Fruit fly (Drosophila melanogaster): ENCODE measurements around the gene CG17298.

The CG17298 gene

dm6 chr3R:21271208-21271607, 11.8 kb upstream of the CG17298 start (continued):
- TF ChIP-seq CG7987 (GFP tag; optimal IDR thresholded peaks at IDR 0.05) (peak; percentile 28), pros (GFP tag; optimal IDR thresholded peaks at IDR 0.05) (no peak), caup (GFP tag; optimal IDR thresholded peaks at IDR 0.05; ENCODE audit: severe bottlenecking) (peak; percentile 36), CG12071 (GFP tag; optimal IDR thresholded peaks at IDR 0.05) (peak; percentile 30), Dek (tag; optimal IDR thresholded peaks at IDR 0.05) (no peak), ATbp (GFP tag; optimal IDR thresholded peaks at IDR 0.05) (peak; percentile 75), az2 (GFP tag; optimal IDR thresholded peaks at IDR 0.05) (no peak), CG5180 (GFP tag; optimal IDR thresholded peaks at IDR 0.05) (no peak), Camta (GFP tag; optimal IDR thresholded peaks at IDR 0.05) (no peak), CG15011 (GFP tag; optimal IDR thresholded peaks at IDR 0.05) (no peak), CG1832 (GFP tag; optimal IDR thresholded peaks at IDR 0.05) (no peak), CG17361 (GFP tag; IDR thresholded peaks at IDR 0.05) (no peak), Med (GFP tag) (peak; percentile 22), ato (GFP tag; IDR thresholded peaks at IDR 0.05; ENCODE audit: partially characterized antibody) (no peak), B-H1 (GFP tag; IDR thresholded peaks at IDR 0.05) (no peak), CG12769 (tag; optimal IDR thresholded peaks at IDR 0.05) (peak; percentile 13), mld (GFP tag; IDR thresholded peaks at IDR 0.05; ENCODE audit: partially characterized antibody) (no peak), CG31441 (GFP tag; IDR thresholded peaks at IDR 0.05) (no peak; the same call in 1 of the 2 replicates), CG8290 (GFP tag; optimal IDR thresholded peaks at IDR 0.05) (no peak), CG8290 (tag; optimal IDR thresholded peaks at IDR 0.05) (peak in 1 of 2 experiments; percentile 30), ranshi (GFP tag; IDR thresholded peaks at IDR 0.05) (0 out of 2 replicates have a peak, but pooled peaks have one; percentile 17), NK7.1 (GFP tag; optimal IDR thresholded peaks at IDR 0.05) (no peak), sqz (GFP tag; optimal IDR thresholded peaks at IDR 0.05) (no peak), phol (tag; optimal IDR thresholded peaks at IDR 0.05) (no peak), Rfx (GFP tag; IDR thresholded peaks at IDR 0.05) (no peak), CG12744 (GFP tag; optimal IDR thresholded peaks at IDR 0.05) (no peak), CG3726 (GFP tag; IDR thresholded peaks at IDR 0.05) (no peak), CG3065 (GFP tag; optimal IDR thresholded peaks at IDR 0.05) (no peak), shn (GFP tag; optimal IDR thresholded peaks at IDR 0.05) (no peak), Blimp-1 (GFP tag; optimal IDR thresholded peaks at IDR 0.05) (peak; percentile 36), gsb (GFP tag; IDR thresholded peaks at IDR 0.05) (no peak), pb (GFP tag; optimal IDR thresholded peaks at IDR 0.05) (no peak), al (GFP tag; IDR thresholded peaks at IDR 0.05) (no peak), Mes4 (GFP tag; optimal IDR thresholded peaks at IDR 0.05) (no peak), Dp (GFP tag; optimal IDR thresholded peaks at IDR 0.05) (no peak), jing (GFP tag; optimal IDR thresholded peaks at IDR 0.05) (no peak), CG2712 (tag; optimal IDR thresholded peaks at IDR 0.05) (no peak), danr (GFP tag; IDR thresholded peaks at IDR 0.05) (no peak), CG15601 (tag; optimal IDR thresholded peaks at IDR 0.05) (peak; percentile 49), CG11504 (tag; optimal IDR thresholded peaks at IDR 0.05) (no peak), ci (GFP tag; IDR thresholded peaks at IDR 0.05) (0 out of 3 replicates have a peak, but pooled peaks have one; percentile 22), CG34376 (GFP tag; optimal IDR thresholded peaks at IDR 0.05) (no peak), Sry-δ (GFP tag; optimal IDR thresholded peaks at IDR 0.05) (no peak), Eip74EF (GFP tag; optimal IDR thresholded peaks at IDR 0.05) (peak in 1 of 2 experiments; percentile 8), CG6813 (GFP tag; optimal IDR thresholded peaks at IDR 0.05) (peak; percentile 66), CG9215 (GFP tag; IDR thresholded peaks at IDR 0.05) (no peak), NFAT (GFP tag; IDR thresholded peaks at IDR 0.05) (no peak), CG3407 (GFP tag; optimal IDR thresholded peaks at IDR 0.05) (peak; percentile 32), ssp (GFP tag; IDR thresholded peaks at IDR 0.05) (no peak), CG8281 (tag; optimal IDR thresholded peaks at IDR 0.05) (peak; percentile 32), CG10431 (GFP tag; optimal IDR thresholded peaks at IDR 0.05) (no peak)

All from whole organism, embryonic.